Fruit fly (Drosophila melanogaster) whole organism, embryonic: ENCODE data around the gene Vti1a.

Experiments used
- CG10209 ChIP-seq: fragments of 200-800 bp; sonication (Bioruptor generic); optimal IDR thresholded peaks from 3 replicates; lab custom pipeline; 2017; ENCODE audit warnings: missing biosample characterization, mild to moderate bottlenecking, missing genetic modification characterization, missing genetic modification reagents
- CG10565 ChIP-seq: fragments of 200-800 bp; sonication (Bioruptor generic); optimal IDR thresholded peaks from 3 replicates; lab custom pipeline; 2016; ENCODE audit warnings: missing biosample characterization, mild to moderate bottlenecking, missing genetic modification characterization
- CG10654 ChIP-seq: fragments of 200-800 bp; sonication (Bioruptor generic); optimal IDR thresholded peaks from 2 replicates; lab custom pipeline; 2016; ENCODE audit warnings: missing biosample characterization, missing genetic modification characterization
- CG11247 ChIP-seq: fragments of 200-800 bp; sonication (Bioruptor generic); IDR thresholded peaks from 2 replicates; pipeline ENCODE4 v1.3.6; 2022; ENCODE audit warnings: missing biosample characterization, missing genetic modification characterization
- CG12769 ChIP-seq: fragments of 200-800 bp; sonication (Bioruptor generic); optimal IDR thresholded peaks from 2 replicates; lab custom pipeline; 2019; ENCODE audit warnings: missing biosample characterization, mild to moderate bottlenecking, missing genetic modification characterization, moderate library complexity
- CG13123 ChIP-seq: fragments of 200-800 bp; sonication (Bioruptor generic); optimal IDR thresholded peaks from 2 replicates; lab custom pipeline; 2016; ENCODE audit warnings: missing biosample characterization, missing genetic modification characterization
- CG13624 ChIP-seq: fragments of 200-800 bp; sonication (Bioruptor generic); optimal IDR thresholded peaks from 2 replicates; lab custom pipeline; 2016; ENCODE audit warnings: missing biosample characterization, missing genetic modification characterization
- CG14710 ChIP-seq: fragments of 200-800 bp; sonication (Bioruptor generic); optimal IDR thresholded peaks from 3 replicates; lab custom pipeline; 2019; ENCODE audit warnings: missing biosample characterization, mild to moderate bottlenecking, missing genetic modification characterization, moderate library complexity
- CG15479 ChIP-seq: fragments of 200-800 bp; sonication (Bioruptor generic); optimal IDR thresholded peaks from 3 replicates; lab custom pipeline; 2019; ENCODE audit warnings: missing biosample characterization, mild to moderate bottlenecking, missing genetic modification characterization, moderate library complexity
- CG16815 ChIP-seq: fragments of 200-800 bp; sonication (Bioruptor generic); optimal IDR thresholded peaks from 3 replicates; lab custom pipeline; 2017; ENCODE audit warnings: missing biosample characterization, mild to moderate bottlenecking, missing genetic modification characterization
- CG17568 ChIP-seq: fragments of 200-800 bp; sonication (Bioruptor generic); optimal IDR thresholded peaks from 2 replicates; lab custom pipeline; 2018; ENCODE audit warnings: missing biosample characterization, mild to moderate bottlenecking, missing genetic modification characterization, moderate library complexity
- CG17612 ChIP-seq: fragments of 200-800 bp; sonication (Bioruptor generic); IDR thresholded peaks from 2 replicates; pipeline ENCODE4 v1.3.6; 2022; ENCODE audit warnings: missing biosample characterization, missing genetic modification characterization
- CG1792 ChIP-seq: fragments of 200-800 bp; sonication (Bioruptor generic); optimal IDR thresholded peaks from 2 replicates; lab custom pipeline; 2016; ENCODE audit warnings: missing biosample characterization, missing genetic modification characterization
- CG3163 ChIP-seq: fragments of 200-800 bp; sonication (Bioruptor generic); optimal IDR thresholded peaks from 3 replicates; lab custom pipeline; 2016; ENCODE audit warnings: missing biosample characterization, missing genetic modification characterization
- CG34422 ChIP-seq: fragments of 200-800 bp; sonication (Bioruptor generic); IDR thresholded peaks from 3 replicates; pipeline ENCODE4 v1.3.6; 2022; ENCODE audit warnings: missing biosample characterization, missing genetic modification characterization
- CG42726 ChIP-seq: fragments of 200-800 bp; sonication (Bioruptor generic); IDR thresholded peaks from 2 replicates; pipeline ENCODE4 v1.3.6; 2022; ENCODE audit warnings: missing biosample characterization, missing genetic modification characterization; ENCODE audit not compliant: partially characterized antibody
- CG4854 ChIP-seq: fragments of 200-800 bp; sonication (Bioruptor generic); optimal IDR thresholded peaks from 2 replicates; lab custom pipeline; 2016; ENCODE audit warnings: missing biosample characterization, missing genetic modification characterization, inconsistent platforms
- CG5245 ChIP-seq: fragments of 200-800 bp; sonication (Bioruptor generic); optimal IDR thresholded peaks from 3 replicates; lab custom pipeline; 2016; ENCODE audit warnings: missing biosample characterization, missing genetic modification characterization
- CG5953 ChIP-seq: fragments of 200-800 bp; sonication (Bioruptor generic); IDR thresholded peaks from 2 replicates; pipeline ENCODE4 v1.3.6; 2022; ENCODE audit warnings: missing biosample characterization, missing genetic modification characterization
- CG6272 ChIP-seq: fragments of 200-800 bp; sonication (Bioruptor generic); IDR thresholded peaks from 2 replicates; pipeline ENCODE4 v1.3.6; 2022; ENCODE audit warnings: missing biosample characterization, missing genetic modification characterization
- CG7372 ChIP-seq: fragments of 200-800 bp; sonication (Bioruptor generic); IDR thresholded peaks from 2 replicates; pipeline ENCODE4 v1.3.6; 2022; ENCODE audit warnings: missing biosample characterization, missing genetic modification characterization
- CG7839 ChIP-seq: fragments of 200-800 bp; sonication (Bioruptor generic); optimal IDR thresholded peaks from 3 replicates; lab custom pipeline; 2018; ENCODE audit warnings: missing biosample characterization, mild to moderate bottlenecking, missing genetic modification characterization, moderate library complexity
- CG8388 ChIP-seq: fragments of 200-800 bp; sonication (Bioruptor generic); optimal IDR thresholded peaks from 2 replicates; lab custom pipeline; 2019; ENCODE audit warnings: missing biosample characterization, mild to moderate bottlenecking, missing genetic modification characterization, moderate library complexity
- CG9437 ChIP-seq: fragments of 200-800 bp; sonication (Bioruptor generic); optimal IDR thresholded peaks from 2 replicates; lab custom pipeline; 2018; ENCODE audit warnings: missing biosample characterization, mild to moderate bottlenecking, missing genetic modification characterization
- CoRest ChIP-seq: fragments of 200-800 bp; sonication (Bioruptor generic); optimal IDR thresholded peaks from 3 replicates; lab custom pipeline; 2018; ENCODE audit warnings: missing biosample characterization, mild to moderate bottlenecking, missing genetic modification characterization, moderate library complexity
- Dek ChIP-seq: fragments of 200-800 bp; sonication (Bioruptor generic); optimal IDR thresholded peaks from 3 replicates; lab custom pipeline; 2019; ENCODE audit warnings: missing biosample characterization, mild to moderate bottlenecking, missing genetic modification characterization, moderate library complexity
- Dref ChIP-seq: fragments of 200-800 bp; sonication (Bioruptor generic); IDR thresholded peaks from 2 replicates; pipeline ENCODE4 v1.3.6; 2022; ENCODE audit warnings: missing biosample characterization, missing genetic modification characterization
- E2f1 ChIP-seq: fragments of 200-800 bp; sonication (Bioruptor generic); IDR thresholded peaks from 2 replicates; pipeline ENCODE4 v1.3.6; 2022; ENCODE audit warnings: missing biosample characterization, missing genetic modification characterization
- ERR ChIP-seq: fragments of 200-800 bp; sonication (Bioruptor generic); optimal IDR thresholded peaks from 2 replicates; lab custom pipeline; 2016; ENCODE audit warnings: missing biosample characterization, missing genetic modification characterization
- Max ChIP-seq: fragments of 200-800 bp; sonication (Bioruptor generic); optimal IDR thresholded peaks from 2 replicates; lab custom pipeline; 2016; ENCODE audit warnings: missing biosample characterization, mild to moderate bottlenecking, missing genetic modification characterization
- Mrtf ChIP-seq: fragments of 200-800 bp; sonication (Bioruptor generic); IDR thresholded peaks from 3 replicates; pipeline ENCODE4 v1.3.6; 2022; ENCODE audit warnings: missing biosample characterization, missing genetic modification characterization
- TFAM ChIP-seq: fragments of 200-800 bp; sonication (Bioruptor generic); optimal IDR thresholded peaks from 2 replicates; lab custom pipeline; 2017; ENCODE audit warnings: missing biosample characterization, missing genetic modification characterization, inconsistent platforms
- Trl ChIP-seq, 3 experiments: fragments of >200 bp in 2 of 3; fragments of 200-800 bp in 1 of 3; sonication (Bioruptor generic) in 1 of 3; optimal IDR thresholded peaks; 2 replicates in 1 of 3; 3 replicates in 2 of 3; lab custom pipeline; 2016 to 2017; ENCODE audit warnings: missing biosample characterization in 1 of 3, missing genetic modification characterization in 1 of 3
- Usf ChIP-seq: fragments of 200-800 bp; sonication (Bioruptor generic); optimal IDR thresholded peaks from 2 replicates; lab custom pipeline; 2017; ENCODE audit warnings: missing genotype, missing biosample characterization, missing genetic modification characterization
- al ChIP-seq: fragments of 200-800 bp; sonication (Bioruptor generic); IDR thresholded peaks from 2 replicates; pipeline ENCODE4 v1.3.6; 2022; ENCODE audit warnings: missing biosample characterization, missing genetic modification characterization
- chif ChIP-seq, 2 experiments: fragments of 200-800 bp; sonication (Bioruptor generic); optimal IDR thresholded peaks; 3 replicates each; lab custom pipeline; 2016; ENCODE audit warnings: missing biosample characterization in 2 of 2, missing genetic modification characterization in 2 of 2
- crp ChIP-seq, 2 experiments: fragments of 200-800 bp; sonication (Bioruptor generic); optimal IDR thresholded peaks; 2 replicates in 1 of 2; 3 replicates in 1 of 2; lab custom pipeline; 2017; ENCODE audit warnings: missing biosample characterization in 2 of 2, missing genetic modification characterization in 2 of 2, mild to moderate bottlenecking in 1 of 2, moderate library complexity in 1 of 2
- dysf ChIP-seq: fragments of 200-800 bp; sonication (Bioruptor generic); IDR thresholded peaks from 3 replicates; pipeline ENCODE4 v1.3.6; 2022; ENCODE audit warnings: missing biosample characterization, missing genetic modification characterization
- eve ChIP-seq, 2 experiments: fragments of >200 bp; optimal IDR thresholded peaks; 2 replicates each; lab custom pipeline; 2017; ENCODE audit warnings: missing biosample characterization in 2 of 2, missing genetic modification characterization in 2 of 2
- gce ChIP-seq: fragments of 200-800 bp; sonication (Bioruptor generic); IDR thresholded peaks from 3 replicates; pipeline ENCODE4 v1.3.6; 2022; ENCODE audit warnings: missing biosample characterization, missing genetic modification characterization
- insv ChIP-seq, 2 experiments: fragments of 200-800 bp; sonication (Bioruptor generic); optimal IDR thresholded peaks; 3 replicates each; lab custom pipeline; 2016 to 2018; ENCODE audit warnings: missing biosample characterization in 2 of 2, missing genetic modification characterization in 2 of 2
- mld ChIP-seq: fragments of 200-800 bp; sonication (Bioruptor generic); IDR thresholded peaks from 3 replicates; pipeline ENCODE4 v1.3.6; 2022; ENCODE audit warnings: missing biosample characterization, missing genetic modification characterization; ENCODE audit not compliant: partially characterized antibody
- nerfin-1 ChIP-seq: fragments of 200-800 bp; sonication (Bioruptor generic); optimal IDR thresholded peaks from 3 replicates; lab custom pipeline; 2019; ENCODE audit warnings: missing biosample characterization, mild to moderate bottlenecking, missing genetic modification characterization, moderate library complexity
- phol ChIP-seq: fragments of 200-800 bp; sonication (Bioruptor generic); optimal IDR thresholded peaks from 3 replicates; lab custom pipeline; 2018; ENCODE audit warnings: missing biosample characterization, mild to moderate bottlenecking, missing genetic modification characterization, moderate library complexity
- pnt ChIP-seq: fragments of 200-800 bp; sonication (Bioruptor generic); optimal IDR thresholded peaks from 3 replicates; lab custom pipeline; 2016; ENCODE audit warnings: missing biosample characterization, missing genetic modification characterization
- schlank ChIP-seq: fragments of 200-800 bp; sonication (Bioruptor generic); optimal IDR thresholded peaks from 2 replicates; lab custom pipeline; 2018; ENCODE audit warnings: missing biosample characterization, mild to moderate bottlenecking, missing genetic modification characterization
- scrt ChIP-seq: fragments of 200-800 bp; sonication (Bioruptor generic); optimal IDR thresholded peaks from 2 replicates; lab custom pipeline; 2018; ENCODE audit warnings: missing biosample characterization, mild to moderate bottlenecking, missing genetic modification characterization, moderate library complexity
- seq ChIP-seq: fragments of 200-800 bp; sonication (Bioruptor generic); IDR thresholded peaks from 2 replicates; pipeline ENCODE4 v1.3.6; 2022; ENCODE audit warnings: missing biosample characterization, missing genetic modification characterization
- tx ChIP-seq: fragments of 200-800 bp; sonication (Bioruptor generic); optimal IDR thresholded peaks from 2 replicates; lab custom pipeline; 2016; ENCODE audit warnings: missing biosample characterization, missing genetic modification characterization

Vti1a gene

dm6 chr3L:644111-644718, 48.5 kb downstream of the Vti1a start (continued):
- TF ChIP-seq Dek (peak; percentile 69), al (GFP tag; lab: Robert Waterston, UW) (peak; percentile 62), eve (GFP tag; optimal IDR thresholded peaks at IDR 0.05; lab: Kevin White, UChicago) (no peak), CG34422 (GFP tag; lab: Robert Waterston, UW) (peak; percentile 92), CG13123 (GFP tag; lab: Kevin White, UChicago) (peak; percentile 68), gce (peak; percentile 84; the same call in 2 of the 3 replicates), CG4854 (peak; percentile 69), CG7372 (GFP tag; lab: Robert Waterston, UW) (peak; percentile 71), Usf (GFP tag; lab: Kevin White, UChicago) (peak; percentile 32), E2f1 (GFP tag; lab: Robert Waterston, UW) (peak; percentile 82), CG17612 (GFP tag; lab: Robert Waterston, UW) (peak; percentile 51; the same call in 1 of the 2 replicates), CG5245 (peak; percentile 89), phol (peak; percentile 89), crp (GFP tag; optimal IDR thresholded peaks at IDR 0.05; lab: Kevin White, UChicago) (peak in 1 of 2 experiments; percentile 42), tx (GFP tag; lab: Kevin White, UChicago) (peak; percentile 83), Max (GFP tag; lab: Kevin White, UChicago) (peak; percentile 74), CG16815 (GFP tag; lab: Kevin White, UChicago) (peak; percentile 68), CG6272 (GFP tag; lab: Robert Waterston, UW) (peak; percentile 77), TFAM (peak; percentile 60), Trl (optimal IDR thresholded peaks at IDR 0.05; lab: Kevin White, UChicago) (peak in 1 of 2 experiments; percentile 15), Trl (GFP tag; optimal IDR thresholded peaks at IDR 0.05; lab: Kevin White, UChicago) (peak; percentile 83), dysf (GFP tag; lab: Robert Waterston, UW) (peak; percentile 86), CG3163 (GFP tag; lab: Kevin White, UChicago) (peak; percentile 77), CG15479 (GFP tag; lab: Kevin White, UChicago) (no peak), scrt (GFP tag; lab: Kevin White, UChicago) (peak; percentile 66), CG10654 (GFP tag; lab: Kevin White, UChicago) (peak; percentile 83), chif (GFP tag; optimal IDR thresholded peaks at IDR 0.05; lab: Kevin White, UChicago) (peak; percentile 92 to 94), mld (GFP tag; lab: Robert Waterston, UW) (no peak), Dref (no peak), insv (GFP tag; optimal IDR thresholded peaks at IDR 0.05; lab: Kevin White, UChicago) (no peak), CG9437 (GFP tag; lab: Kevin White, UChicago) (peak; percentile 72), CG1792 (peak; percentile 83), CG17568 (peak; percentile 69), CG12769 (tag; lab: Kevin White, UChicago) (peak; percentile 89), Mrtf (GFP tag; lab: Robert Waterston, UW) (peak; percentile 81), CG13624 (GFP tag; lab: Kevin White, UChicago) (peak; percentile 82), CG14710 (tag; lab: Kevin White, UChicago) (peak; percentile 80), pnt (GFP tag; lab: Kevin White, UChicago) (peak; percentile 87), seq (GFP tag; lab: Robert Waterston, UW) (peak; percentile 65; the same call in 1 of the 2 replicates), schlank (tag; lab: Kevin White, UChicago) (peak; percentile 11), CG42726 (GFP tag; lab: Robert Waterston, UW) (no peak), CG5953 (GFP tag; lab: Robert Waterston, UW) (peak; percentile 92), CoRest (tag; lab: Kevin White, UChicago) (peak; percentile 81), ERR (GFP tag; lab: Kevin White, UChicago) (peak; percentile 71), nerfin-1 (peak; percentile 83), CG11247 (GFP tag; lab: Robert Waterston, UW) (peak; percentile 82), CG10209 (GFP tag; lab: Kevin White, UChicago) (peak; percentile 87), CG10565 (GFP tag; lab: Kevin White, UChicago) (peak; percentile 66), CG8388 (GFP tag; lab: Kevin White, UChicago) (peak; percentile 85), CG7839 (tag; lab: Kevin White, UChicago) (peak; percentile 86)
